Worm (Caenorhabditis elegans) whole organism, early embryonic: ENCODE data around the gene F38E9.6.

ENCODE experiments used
- F13C5.2 ChIP-seq: sonication (generic microtip); optimal IDR thresholded peaks from 2 replicates; lab custom pipeline; 2017; ENCODE audit warnings: mild to moderate bottlenecking, missing genetic modification characterization, inconsistent platforms, missing compliant biosample characterization
- aly-1 ChIP-seq: sonication (generic microtip); optimal IDR thresholded peaks from 2 replicates; lab custom pipeline; 2016; ENCODE audit warnings: missing genetic modification characterization, missing compliant biosample characterization
- ama-1 ChIP-seq: fragments of 150-350 bp; optimal IDR thresholded peaks from 2 replicates; lab custom pipeline; 2014
- ceh-36 ChIP-seq: sonication (generic microtip); optimal IDR thresholded peaks from 2 replicates; lab custom pipeline; 2016; ENCODE audit warnings: missing genetic modification characterization, inconsistent platforms, missing compliant biosample characterization
- ets-7 ChIP-seq: sonication (generic microtip); optimal IDR thresholded peaks from 2 replicates; lab custom pipeline; 2016; ENCODE audit warnings: missing genotype, missing genetic modification characterization, missing compliant biosample characterization
- flt-1 ChIP-seq: fragments of 200-800 bp; sonication (Bioruptor generic); IDR thresholded peaks from 2 replicates; pipeline ENCODE4 v1.3.6; 2022; ENCODE audit warnings: missing genetic modification characterization, missing compliant biosample characterization
- hmbx-1 ChIP-seq: sonication (generic microtip); optimal IDR thresholded peaks from 2 replicates; lab custom pipeline; 2016; ENCODE audit warnings: mild to moderate bottlenecking, missing genetic modification characterization, missing compliant biosample characterization
- pes-1 ChIP-seq: fragments of 200-800 bp; sonication (Bioruptor generic); IDR thresholded peaks from 2 replicates; pipeline ENCODE4 v1.3.6; 2022; ENCODE audit warnings: missing genetic modification reagents, missing genetic modification characterization, missing compliant biosample characterization
- scrt-1 ChIP-seq: fragments of 200-800 bp; sonication (Bioruptor generic); IDR thresholded peaks from 2 replicates; pipeline ENCODE4 v1.3.6; 2022; ENCODE audit warnings: missing genetic modification characterization, missing compliant biosample characterization
- sea-1 ChIP-seq: fragments of 200-800 bp; sonication (Bioruptor generic); conservative IDR thresholded peaks from 2 replicates; pipeline ENCODE4 v1.3.6; 2022; ENCODE audit warnings: missing genetic modification characterization, missing compliant biosample characterization
- tra-4 ChIP-seq: sonication (generic microtip); optimal IDR thresholded peaks from 2 replicates; lab custom pipeline; 2017; ENCODE audit warnings: missing genetic modification characterization, missing compliant biosample characterization

ce11 chrX:16451124-16451523 lies 18.9 kb downstream of the F38E9.6 start:
- no peak for TF ChIP-seq flt-1 (GFP tag; lab: Robert Waterston, UW)
- TF ChIP-seq ets-7 (tag; lab: Kevin White, UChicago): no peak
- TF ChIP-seq tra-4 (tag; lab: Kevin White, UChicago): no peak
- TF ChIP-seq ceh-36 (tag; lab: Kevin White, UChicago): no peak
- TF ChIP-seq ama-1 (lab: Kevin White, UChicago): no peak
- no peak for TF ChIP-seq hmbx-1
- TF ChIP-seq pes-1 (GFP tag; lab: Robert Waterston, UW): no peak
- no peak for TF ChIP-seq scrt-1 (GFP tag; lab: Robert Waterston, UW)
- TF ChIP-seq sea-1 (GFP tag; lab: Robert Waterston, UW): no peak
- no peak for TF ChIP-seq aly-1 (tag; lab: Kevin White, UChicago)
- no peak for TF ChIP-seq F13C5.2 (tag; lab: Kevin White, UChicago)
